Fruit fly (Drosophila melanogaster): ENCODE data around the gene REPTOR.
A peak's percentile ranks its signal among the peaks of the same experiment; 100 is the strongest.

REPTOR gene

DNA sequence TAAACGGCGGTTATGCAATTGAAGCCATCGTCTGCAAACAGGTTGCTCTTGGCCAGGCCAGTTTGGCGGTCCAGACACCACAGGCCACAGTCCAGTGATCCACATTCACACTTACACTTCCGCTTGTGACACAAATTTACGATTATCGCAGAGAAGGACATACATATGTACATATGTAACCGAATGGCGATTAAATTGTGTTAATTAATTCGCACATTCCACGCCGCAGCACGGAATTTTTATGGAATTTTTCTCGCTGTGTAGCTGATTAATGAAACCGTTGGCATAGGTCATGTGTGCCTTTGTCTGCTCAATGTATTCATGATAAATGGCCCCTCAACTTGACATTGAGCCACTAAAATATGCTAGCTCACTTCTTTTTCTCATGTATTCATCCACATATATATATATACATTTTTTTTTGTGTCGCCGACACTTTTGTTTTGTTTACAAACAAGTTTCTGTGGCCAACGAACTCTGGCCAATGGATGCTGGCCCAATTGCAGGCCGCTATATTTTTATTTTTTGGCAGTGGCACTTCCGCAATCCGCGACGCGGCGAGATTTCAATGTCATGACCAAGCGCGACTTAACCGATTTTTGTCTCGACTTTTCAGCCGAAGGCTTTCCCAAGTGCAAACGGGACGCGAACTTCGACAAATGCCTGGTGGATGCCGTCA, 56.5 kb downstream of the REPTOR start (continued):
- no peak for TF ChIP-seq Chrac-16 (GFP tag; optimal IDR thresholded peaks at IDR 0.05)
- TF ChIP-seq Antp (GFP tag; optimal IDR thresholded peaks at IDR 0.05) = no peak
- 0 out of 2 replicates have a peak, but pooled peaks have one; percentile 41 for TF ChIP-seq CG11247 (GFP tag; IDR thresholded peaks at IDR 0.05)
- peak; percentile 53 for TF ChIP-seq Rfx (GFP tag; IDR thresholded peaks at IDR 0.05)
- no peak for TF ChIP-seq ATbp (GFP tag; optimal IDR thresholded peaks at IDR 0.05)
- no peak for TF ChIP-seq ab (GFP tag; optimal IDR thresholded peaks at IDR 0.05)
- TF ChIP-seq Jarid2 (GFP tag; optimal IDR thresholded peaks at IDR 0.05) = no peak
- no peak for TF ChIP-seq lab (GFP tag; optimal IDR thresholded peaks at IDR 0.05)
- no peak for TF ChIP-seq br (optimal IDR thresholded peaks at IDR 0.05)
- TF ChIP-seq CG13894 (tag; optimal IDR thresholded peaks at IDR 0.05) = no peak
- no peak for TF ChIP-seq CkIIα-i1 (GFP tag; IDR thresholded peaks at IDR 0.05)
- TF ChIP-seq sug (tag; optimal IDR thresholded peaks at IDR 0.05) = no peak
- no peak for TF ChIP-seq HLH4C (GFP tag; IDR thresholded peaks at IDR 0.05; ENCODE audit: partially characterized antibody)
- TF ChIP-seq Mad (GFP tag; optimal IDR thresholded peaks at IDR 0.05) = no peak
- TF ChIP-seq kni (GFP tag; optimal IDR thresholded peaks at IDR 0.05) = no peak
- TF ChIP-seq CG10366 (GFP tag; IDR thresholded peaks at IDR 0.05) = peak; percentile 42
- peak; percentile 6 for TF ChIP-seq CG12659 (GFP tag; optimal IDR thresholded peaks at IDR 0.05)
- no peak for TF ChIP-seq CG6765 (GFP tag; optimal IDR thresholded peaks at IDR 0.05)
- no peak for TF ChIP-seq Six4 (GFP tag; optimal IDR thresholded peaks at IDR 0.05)
- TF ChIP-seq zfh1 (GFP tag; IDR thresholded peaks at IDR 0.05) = no peak
- TF ChIP-seq sens (GFP tag) = peak; percentile 0
- no peak for TF ChIP-seq Hr39 (optimal IDR thresholded peaks at IDR 0.05)
- no peak for TF ChIP-seq Max (GFP tag; optimal IDR thresholded peaks at IDR 0.05)
- no peak for TF ChIP-seq nom (GFP tag; optimal IDR thresholded peaks at IDR 0.05)
- TF ChIP-seq dimm (GFP tag; IDR thresholded peaks at IDR 0.05) = no peak
- no peak for TF ChIP-seq Dad (GFP tag; optimal IDR thresholded peaks at IDR 0.05)
- TF ChIP-seq CG34224 (GFP tag; IDR thresholded peaks at IDR 0.05; ENCODE audit: partially characterized antibody) = no peak
- TF ChIP-seq C15 (GFP tag; IDR thresholded peaks at IDR 0.05) = no peak
- TF ChIP-seq Neu2 (GFP tag; optimal IDR thresholded peaks at IDR 0.05; ENCODE audit: borderline replicate concordance) = no peak
- no peak for TF ChIP-seq CTCF (GFP tag; optimal IDR thresholded peaks at IDR 0.05)
- no peak for TF ChIP-seq Ets97D (GFP tag; optimal IDR thresholded peaks at IDR 0.05)
- TF ChIP-seq fu2 (GFP tag; optimal IDR thresholded peaks at IDR 0.05) = no peak
- TF ChIP-seq Fer2 (tag; optimal IDR thresholded peaks at IDR 0.05) = no peak
- no peak for TF ChIP-seq otp (GFP tag; IDR thresholded peaks at IDR 0.05)
- TF ChIP-seq pita (GFP tag; optimal IDR thresholded peaks at IDR 0.05) = no peak
- no peak for TF ChIP-seq Dbx (GFP tag; IDR thresholded peaks at IDR 0.05)

DNA sequence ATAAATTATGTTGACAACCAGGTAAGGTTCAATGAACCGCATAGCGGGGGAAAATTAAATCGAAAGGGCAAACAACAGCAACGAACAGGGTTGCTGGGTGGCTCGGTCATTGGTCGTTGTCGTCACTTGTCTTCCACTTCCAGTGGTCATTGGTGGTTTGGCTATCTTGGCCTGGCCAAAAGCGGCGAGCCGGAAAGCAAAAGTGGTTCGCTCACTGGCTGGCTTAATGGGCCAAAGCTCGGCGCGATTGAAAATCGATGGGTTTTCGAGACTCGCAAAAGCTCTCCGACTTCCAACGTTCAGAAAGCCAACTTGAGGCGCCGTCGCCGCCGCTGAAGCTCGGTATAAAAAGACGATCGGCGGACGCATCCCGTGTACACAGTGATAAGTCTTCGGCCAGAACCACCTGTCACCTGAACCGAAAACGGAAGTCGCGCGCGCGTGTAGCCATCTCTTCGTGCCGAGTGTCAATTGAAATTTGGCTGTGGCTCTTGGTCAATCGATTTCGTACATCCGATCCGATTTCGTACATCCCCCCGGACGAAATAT, 58.2 kb downstream of the REPTOR start, which contains the start of gene Jhbp12:
Jhbp12 (plus strand) TSS at position 369 of the 549 bp plus-strand sequence.
- TF ChIP-seq CG16815 (GFP tag; optimal IDR thresholded peaks at IDR 0.05) (no peak), Eip74EF (GFP tag; optimal IDR thresholded peaks at IDR 0.05) (peak in 1 of 2 experiments; percentile 39), chinmo (GFP tag; IDR thresholded peaks at IDR 0.05; ENCODE audit: partially characterized antibody) (peak; percentile 73; the same call in 1 of the 4 replicates), cas (GFP tag; IDR thresholded peaks at IDR 0.05) (no peak), Bgb (GFP tag; IDR thresholded peaks at IDR 0.05; ENCODE audit: partially characterized antibody) (peak; percentile 32; the same call in 1 of the 2 replicates), Nf-YC (tag; optimal IDR thresholded peaks at IDR 0.05) (peak; percentile 14), CG10543 (GFP tag; optimal IDR thresholded peaks at IDR 0.05) (peak; percentile 19), Med (GFP tag) (peak; percentile 72), CG13287 (GFP tag; IDR thresholded peaks at IDR 0.05; ENCODE audit: partially characterized antibody) (peak; percentile 43; the same call in 1 of the 2 replicates), prd (optimal IDR thresholded peaks at IDR 0.05) (no peak), prd (GFP tag; IDR thresholded peaks at IDR 0.05) (no peak), phol (tag; optimal IDR thresholded peaks at IDR 0.05) (no peak), vnd (GFP tag; IDR thresholded peaks at IDR 0.05; ENCODE audit: partially characterized antibody) (0 out of 3 replicates have a peak, but pooled peaks have one; percentile 32), grau (tag; optimal IDR thresholded peaks at IDR 0.05) (no peak), Blimp-1 (GFP tag; optimal IDR thresholded peaks at IDR 0.05) (peak; percentile 87), CTCF (GFP tag; optimal IDR thresholded peaks at IDR 0.05) (peak; percentile 19), corto (GFP tag; optimal IDR thresholded peaks at IDR 0.05) (no peak)
